Worm (Caenorhabditis elegans) whole organism, L4 larva: ENCODE measurements around the gene Y55F3BL.6.

Source experiments
- fos-1 ChIP-seq: fragments of 150-350 bp; optimal IDR thresholded peaks from 2 replicates; lab custom pipeline; 2014; ENCODE audit warnings: missing biosample characterization, missing genetic modification characterization
- hlh-30 ChIP-seq: sonication (generic microtip); optimal IDR thresholded peaks from 2 replicates; lab custom pipeline; 2017; ENCODE audit warnings: antibody characterized with exemption, mild to moderate bottlenecking, missing genetic modification characterization, missing compliant biosample characterization; ENCODE audit not compliant: insufficient read depth
- lim-7 ChIP-seq: fragments of 200-800 bp; sonication (Bioruptor generic); IDR thresholded peaks from 2 replicates; pipeline ENCODE4 v1.3.6; 2022; ENCODE audit warnings: missing genetic modification characterization, missing compliant biosample characterization
- lin-15B ChIP-seq: fragments of 150-350 bp; sonication (generic microtip); optimal IDR thresholded peaks from 3 replicates; lab custom pipeline; 2014; ENCODE audit warnings: missing biosample characterization, missing genetic modification characterization
- mxl-2 ChIP-seq: fragments of 200-800 bp; sonication (Bioruptor generic); conservative IDR thresholded peaks from 2 replicates; pipeline ENCODE4 v1.3.6; 2022; ENCODE audit warnings: missing genetic modification reagents, missing genetic modification characterization, missing compliant biosample characterization
- nhr-102 ChIP-seq: sonication (generic microtip); optimal IDR thresholded peaks from 2 replicates; lab custom pipeline; 2016; ENCODE audit warnings: mild to moderate bottlenecking, missing genetic modification characterization, moderate library complexity, missing compliant biosample characterization
- nhr-6 ChIP-seq: fragments of 150-350 bp; optimal IDR thresholded peaks from 2 replicates; lab custom pipeline; 2014; ENCODE audit warnings: missing biosample characterization, missing genetic modification characterization
- pha-4 ChIP-seq, 2 experiments: fragments of 150-350 bp in 1 of 2; fragments of 200-800 bp in 1 of 2; sonication (Bioruptor generic) in 1 of 2; IDR thresholded peaks in 1 of 2; optimal IDR thresholded peaks in 1 of 2; 2 replicates each; pipeline versions ENCODE4 v1.3.6 to Lab custom; 2014 to 2022; ENCODE audit warnings: missing genetic modification characterization in 2 of 2, missing genetic modification reagents in 2 of 2, missing biosample characterization in 1 of 2, missing compliant biosample characterization in 1 of 2
- set-16 ChIP-seq: fragments of 200-800 bp; sonication (Bioruptor generic); IDR thresholded peaks from 2 replicates; pipeline ENCODE4 v1.3.6; 2022; ENCODE audit warnings: missing genetic modification reagents, missing genetic modification characterization, missing compliant biosample characterization
- skn-1 ChIP-seq: fragments of 150-350 bp; optimal IDR thresholded peaks from 2 replicates; lab custom pipeline; 2014; ENCODE audit warnings: missing biosample characterization, missing genetic modification characterization
- snpc-4 ChIP-seq: fragments of 150-350 bp; optimal IDR thresholded peaks from 2 replicates; lab custom pipeline; 2014; ENCODE audit warnings: missing biosample characterization, missing genetic modification characterization
- spr-1 ChIP-seq: sonication (generic microtip); optimal IDR thresholded peaks from 2 replicates; lab custom pipeline; 2016; ENCODE audit warnings: mild to moderate bottlenecking, missing genetic modification characterization, missing compliant biosample characterization
- unc-130 ChIP-seq: sonication (generic microtip); optimal IDR thresholded peaks from 2 replicates; lab custom pipeline; 2016; ENCODE audit warnings: missing genetic modification reagents, missing genetic modification characterization, missing compliant biosample characterization
- unc-62 ChIP-seq, 3 experiments: fragments of 150-350 bp in 1 of 3; sonication (generic microtip); optimal IDR thresholded peaks in 2 of 3; peaks in 1 of 3; 1 replicate in 1 of 3; 2 replicates in 2 of 3; lab custom pipeline; 2014 to 2017; ENCODE audit warnings: missing biosample characterization in 3 of 3, missing genetic modification characterization in 3 of 3, missing genetic modification reagents in 3 of 3, missing genotype in 1 of 3

- TF ChIP-seq snpc-4 (tag; lab: Kevin White, UChicago) = no peak
- TF ChIP-seq hlh-30 (tag; lab: Kevin White, UChicago) = no peak
- no peak for TF ChIP-seq unc-130
- no peak for TF ChIP-seq mxl-2 (GFP tag; lab: Robert Waterston, UW)
- TF ChIP-seq lin-15B = no peak
- TF ChIP-seq unc-62 (GFP tag; optimal IDR thresholded peaks at IDR 0.05 in 1 of 2; lab: Kevin White, UChicago) = no peak
- no peak for TF ChIP-seq unc-62 (tag; optimal IDR thresholded peaks at IDR 0.05; lab: Kevin White, UChicago)
- TF ChIP-seq pha-4 (GFP tag; IDR thresholded peaks at IDR 0.05; lab: Robert Waterston, UW) = no peak
- no peak for TF ChIP-seq pha-4 (tag; optimal IDR thresholded peaks at IDR 0.05; lab: Kevin White, UChicago)
- TF ChIP-seq nhr-102 = no peak
- TF ChIP-seq nhr-6 (tag; lab: Kevin White, UChicago) = no peak
- no peak for TF ChIP-seq fos-1
- TF ChIP-seq set-16 = no peak
- TF ChIP-seq lim-7 = no peak
- no peak for TF ChIP-seq spr-1 (tag; lab: Kevin White, UChicago)
- no peak for TF ChIP-seq skn-1 (tag; lab: Kevin White, UChicago)
Observed at ce11 chrIV:845198-845597, 38.3 kb upstream of the Y55F3BL.6 start, which contains the start of gene lgc-33.
